Worm (Caenorhabditis elegans) whole organism, mixed stage, embryonic: ENCODE results near the gene T22B2.1.

Source experiments
- bed-3 ChIP-seq: fragments of 200-800 bp; sonication (Bioruptor generic); optimal IDR thresholded peaks from 3 replicates; lab custom pipeline; 2018; ENCODE audit warnings: mild to moderate bottlenecking, missing genetic modification characterization, moderate library complexity, missing compliant biosample characterization
- blmp-1 ChIP-seq: fragments of 150-350 bp; optimal IDR thresholded peaks from 2 replicates; lab custom pipeline; 2014; ENCODE audit warnings: missing biosample characterization, missing genetic modification characterization
- ces-1 ChIP-seq: fragments of 150-350 bp; optimal IDR thresholded peaks from 2 replicates; lab custom pipeline; 2014; ENCODE audit warnings: missing biosample characterization, missing genetic modification reagents, missing genetic modification characterization
- elt-3 ChIP-seq: fragments of 150-350 bp; optimal IDR thresholded peaks from 2 replicates; lab custom pipeline; 2014; ENCODE audit warnings: missing biosample characterization, missing genetic modification characterization
- nhr-12 ChIP-seq: fragments of 150-350 bp; optimal IDR thresholded peaks from 2 replicates; lab custom pipeline; 2014; ENCODE audit warnings: missing biosample characterization, missing genetic modification characterization
- nhr-28 ChIP-seq: fragments of 150-350 bp; optimal IDR thresholded peaks from 2 replicates; lab custom pipeline; 2014; ENCODE audit warnings: missing biosample characterization, missing genetic modification characterization
- nhr-76 ChIP-seq: sonication (generic microtip); optimal IDR thresholded peaks from 2 replicates; lab custom pipeline; 2017; ENCODE audit warnings: missing biosample characterization, missing genetic modification characterization
- pha-4 ChIP-seq: fragments of 150-350 bp; optimal IDR thresholded peaks from 2 replicates; lab custom pipeline; 2018; ENCODE audit warnings: missing biosample characterization, missing genetic modification reagents, missing genetic modification characterization
- unc-62 ChIP-seq: fragments of 150-350 bp; optimal IDR thresholded peaks from 2 replicates; lab custom pipeline; 2014; ENCODE audit warnings: missing biosample characterization, missing genetic modification reagents, missing genetic modification characterization

DNA sequence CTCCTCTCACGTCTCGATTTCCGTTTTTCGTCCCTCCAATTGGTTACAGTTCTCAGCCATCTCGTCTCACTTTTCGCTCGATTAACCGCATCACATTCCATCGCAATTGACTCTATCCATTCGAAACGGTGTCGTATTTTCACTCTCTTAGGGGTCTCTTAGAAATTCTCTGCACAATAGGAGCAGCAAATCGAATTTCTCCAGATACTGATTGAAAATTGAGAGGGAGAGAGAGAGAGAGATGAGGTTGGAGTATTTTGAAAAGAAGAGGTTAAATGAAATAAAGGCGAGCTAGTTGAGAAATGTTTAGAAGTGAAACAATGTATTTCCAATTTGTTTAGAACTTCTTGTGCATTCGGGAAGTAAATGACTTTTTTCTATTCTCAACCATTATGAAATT lies 24.5 kb upstream of the T22B2.1 start:
- TF ChIP-seq ces-1 = peak; percentile 96
- no peak for TF ChIP-seq unc-62 (GFP tag; lab: Kevin White, UChicago)
- no peak for TF ChIP-seq bed-3 (GFP tag; lab: Kevin White, UChicago)
- TF ChIP-seq blmp-1 (tag; lab: Kevin White, UChicago) = no peak
- TF ChIP-seq nhr-76 = no peak
- no peak for TF ChIP-seq nhr-12 (tag; lab: Kevin White, UChicago)
- TF ChIP-seq pha-4 (tag; lab: Kevin White, UChicago) = no peak
- TF ChIP-seq nhr-28 (tag; lab: Kevin White, UChicago) = no peak
- no peak for TF ChIP-seq elt-3 (tag; lab: Kevin White, UChicago)
